Fruit fly (Drosophila melanogaster): ENCODE data around the gene CG11381.

- TF ChIP-seq pan (optimal IDR thresholded peaks at IDR 0.05) (no peak), usp (GFP tag; optimal IDR thresholded peaks at IDR 0.05) (no peak), CG8478 (optimal IDR thresholded peaks at IDR 0.05) (no peak), psq (optimal IDR thresholded peaks at IDR 0.05) (no peak)
These were observed 5.9 kb downstream of the CG11381 start, which contains the start of gene CG11382 for dm6 chrX:1209251-1210020.

Data from whole organism.